Fruit fly (Drosophila melanogaster): Measurements from ENCODE around the gene Ttc30.

DNA sequence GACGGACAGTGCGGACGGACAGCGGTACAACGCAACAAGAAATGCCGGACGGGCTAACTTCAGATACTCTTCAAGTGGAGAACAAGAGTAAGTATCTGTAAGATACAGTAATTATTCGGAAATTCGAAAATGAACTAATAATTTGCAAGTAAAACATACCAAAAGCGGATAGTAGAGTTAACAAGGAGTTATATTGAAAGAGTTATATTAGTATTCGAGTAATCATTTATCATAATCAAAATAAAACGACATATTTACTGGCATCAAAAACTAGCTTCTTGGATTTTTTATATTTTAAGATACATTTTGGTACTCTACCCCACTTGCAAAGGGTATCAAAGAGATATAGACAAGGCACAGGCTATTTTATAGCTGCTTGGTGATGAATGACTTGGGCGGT lies 35.3 kb upstream of the Ttc30 start:
- no peak for TF ChIP-seq Abd-B (GFP tag; optimal IDR thresholded peaks at IDR 0.05)
- TF ChIP-seq psq (GFP tag; optimal IDR thresholded peaks at IDR 0.05), result no peak
- TF ChIP-seq Dfd (GFP tag; optimal IDR thresholded peaks at IDR 0.05), result no peak
- no peak for TF ChIP-seq dmrt93B (GFP tag; optimal IDR thresholded peaks at IDR 0.05)
